Worm (Caenorhabditis elegans) whole organism, young adult: ENCODE measurements around the gene crm-1.

Experiments used
- B0019.2 ChIP-seq: fragments of 200-800 bp; sonication (Bioruptor generic); conservative IDR thresholded peaks from 2 replicates; pipeline ENCODE4 v1.3.6; 2022; ENCODE audit warnings: missing genetic modification reagents, missing genetic modification characterization, missing compliant biosample characterization
- B0336.3 ChIP-seq: fragments of 200-800 bp; sonication (Bioruptor generic); IDR thresholded peaks from 2 replicates; pipeline ENCODE4 v1.3.6; 2022; ENCODE audit warnings: missing genetic modification characterization, missing compliant biosample characterization
- C06A6.2 ChIP-seq: fragments of 200-800 bp; sonication (Bioruptor generic); conservative IDR thresholded peaks from 2 replicates; pipeline ENCODE4 v1.3.6; 2022; ENCODE audit warnings: missing genetic modification characterization, missing compliant biosample characterization
- F10E7.11 ChIP-seq: sonication (generic microtip); optimal IDR thresholded peaks from 2 replicates; lab custom pipeline; 2017; ENCODE audit warnings: mild to moderate bottlenecking, missing genetic modification characterization, moderate library complexity, missing compliant biosample characterization
- F23B12.7 ChIP-seq: sonication (generic microtip); optimal IDR thresholded peaks from 2 replicates; lab custom pipeline; 2017; ENCODE audit warnings: missing genetic modification characterization, mild to moderate bottlenecking, missing compliant biosample characterization, antibody characterized with exemption, moderate library complexity; ENCODE audit not compliant: insufficient read depth
- F33H1.4 ChIP-seq: fragments of 200-800 bp; sonication (Bioruptor generic); IDR thresholded peaks from 2 replicates; pipeline ENCODE4 v1.3.6; 2022; ENCODE audit warnings: missing genetic modification reagents, missing genetic modification characterization, missing compliant biosample characterization
- F37B4.10 ChIP-seq: fragments of 200-800 bp; sonication (Bioruptor generic); IDR thresholded peaks from 2 replicates; pipeline ENCODE4 v1.3.6; 2022; ENCODE audit warnings: missing genetic modification characterization, missing compliant biosample characterization
- K11D2.4 ChIP-seq: fragments of 200-800 bp; sonication (Bioruptor generic); IDR thresholded peaks from 2 replicates; pipeline ENCODE4 v1.3.6; 2022; ENCODE audit warnings: missing genetic modification reagents, missing genetic modification characterization, missing compliant biosample characterization
- Y67H2A.10 ChIP-seq: fragments of 200-800 bp; sonication (Bioruptor generic); conservative IDR thresholded peaks from 2 replicates; pipeline ENCODE4 v1.3.6; 2022; ENCODE audit warnings: missing genetic modification reagents, missing genetic modification characterization, missing compliant biosample characterization
- Y95B8A.8 ChIP-seq: fragments of 200-800 bp; sonication (Bioruptor generic); IDR thresholded peaks from 2 replicates; pipeline ENCODE4 v1.3.6; 2022; ENCODE audit warnings: missing genetic modification reagents, missing genetic modification characterization, missing compliant biosample characterization
- ZK185.1 ChIP-seq: sonication (generic microtip); optimal IDR thresholded peaks from 2 replicates; lab custom pipeline; 2016; ENCODE audit warnings: mild to moderate bottlenecking, missing genetic modification characterization, missing compliant biosample characterization; ENCODE audit not compliant: poor library complexity, severe bottlenecking
- akir-1 ChIP-seq: fragments of 200-800 bp; sonication (Bioruptor generic); optimal IDR thresholded peaks from 2 replicates; lab custom pipeline; 2018; ENCODE audit warnings: mild to moderate bottlenecking, missing genetic modification characterization, moderate library complexity, missing compliant biosample characterization
- ama-1 ChIP-seq, 3 experiments: fragments of 150-350 bp in 1 of 3; sonication (generic microtip) in 2 of 3; optimal IDR thresholded peaks; 2 replicates each; lab custom pipeline; 2014 to 2018; ENCODE audit warnings: missing biosample characterization in 2 of 3, missing genetic modification characterization in 2 of 3, missing genetic modification reagents in 2 of 3
- athp-1 ChIP-seq: sonication (generic microtip); optimal IDR thresholded peaks from 2 replicates; lab custom pipeline; 2017; ENCODE audit warnings: mild to moderate bottlenecking, missing genetic modification characterization, missing compliant biosample characterization
- attf-5 ChIP-seq: fragments of 200-800 bp; sonication (Bioruptor generic); optimal IDR thresholded peaks from 2 replicates; lab custom pipeline; 2018; ENCODE audit warnings: mild to moderate bottlenecking, missing genetic modification characterization, missing compliant biosample characterization
- attf-6 ChIP-seq: fragments of 200-800 bp; sonication (Bioruptor generic); IDR thresholded peaks from 2 replicates; pipeline ENCODE4 v1.3.6; 2022; ENCODE audit warnings: missing genetic modification reagents, missing genetic modification characterization, missing compliant biosample characterization
- cebp-1 ChIP-seq, 2 experiments: fragments of 200-800 bp in 1 of 2; sonication (Bioruptor generic) in 1 of 2; sonication (generic microtip) in 1 of 2; IDR thresholded peaks in 1 of 2; optimal IDR thresholded peaks in 1 of 2; 2 replicates each; pipeline versions ENCODE4 v1.3.6 to Lab custom; 2017 to 2022; ENCODE audit warnings: missing compliant biosample characterization in 2 of 2, missing genetic modification characterization in 2 of 2, mild to moderate bottlenecking in 1 of 2, missing genetic modification reagents in 1 of 2, moderate library complexity in 1 of 2
- cebp-2 ChIP-seq: fragments of 200-800 bp; sonication (Bioruptor generic); IDR thresholded peaks from 2 replicates; pipeline ENCODE4 v1.3.6; 2022; ENCODE audit warnings: missing genetic modification characterization, missing compliant biosample characterization
- dox-1 ChIP-seq: fragments of 200-800 bp; sonication (Bioruptor generic); IDR thresholded peaks from 2 replicates; pipeline ENCODE4 v1.3.6; 2022; ENCODE audit warnings: missing genetic modification reagents, missing genetic modification characterization, missing compliant biosample characterization
- egl-18 ChIP-seq: fragments of 200-800 bp; sonication (Bioruptor generic); IDR thresholded peaks from 2 replicates; pipeline ENCODE4 v1.3.6; 2022; ENCODE audit warnings: missing genetic modification reagents, missing genetic modification characterization, missing compliant biosample characterization
- egl-44 ChIP-seq: fragments of 200-800 bp; sonication (Bioruptor generic); IDR thresholded peaks from 2 replicates; pipeline ENCODE4 v1.3.6; 2022; ENCODE audit warnings: missing genetic modification reagents, missing genetic modification characterization, missing compliant biosample characterization
- hmg-1.2 ChIP-seq: fragments of 200-800 bp; sonication (Bioruptor generic); IDR thresholded peaks from 2 replicates; pipeline ENCODE4 v1.3.6; 2022; ENCODE audit warnings: missing genetic modification reagents, missing genetic modification characterization, missing compliant biosample characterization
- let-526 ChIP-seq: fragments of 200-800 bp; sonication (Bioruptor generic); IDR thresholded peaks from 2 replicates; pipeline ENCODE4 v1.3.6; 2022; ENCODE audit warnings: missing genetic modification reagents, missing genetic modification characterization, missing compliant biosample characterization
- lin-54 ChIP-seq: fragments of 200-800 bp; sonication (Bioruptor generic); optimal IDR thresholded peaks from 2 replicates; lab custom pipeline; 2018; ENCODE audit warnings: mild to moderate bottlenecking, missing genetic modification characterization, missing compliant biosample characterization
- lsl-1 ChIP-seq: fragments of 200-800 bp; sonication (Bioruptor generic); optimal IDR thresholded peaks from 2 replicates; lab custom pipeline; 2018; ENCODE audit warnings: mild to moderate bottlenecking, missing genetic modification characterization, moderate library complexity, missing compliant biosample characterization
- madf-3 ChIP-seq: fragments of 200-800 bp; sonication (Bioruptor generic); IDR thresholded peaks from 2 replicates; pipeline ENCODE4 v1.3.6; 2022; ENCODE audit warnings: missing genetic modification reagents, missing genetic modification characterization, missing compliant biosample characterization
- madf-6 ChIP-seq: fragments of 200-800 bp; sonication (Bioruptor generic); IDR thresholded peaks from 2 replicates; pipeline ENCODE4 v1.3.6; 2022; ENCODE audit warnings: missing genetic modification reagents, missing genetic modification characterization, missing compliant biosample characterization
- mcd-1 ChIP-seq: fragments of 200-800 bp; sonication (Bioruptor generic); IDR thresholded peaks from 2 replicates; pipeline ENCODE4 v1.3.6; 2022; ENCODE audit warnings: missing genetic modification reagents, missing genetic modification characterization, missing compliant biosample characterization
- nfya-1 ChIP-seq: sonication (generic microtip); optimal IDR thresholded peaks from 2 replicates; lab custom pipeline; 2017; ENCODE audit warnings: antibody characterized with exemption, missing compliant biosample characterization, missing genetic modification characterization, borderline replicate concordance; ENCODE audit not compliant: insufficient read depth
- nfya-2 ChIP-seq: fragments of 200-800 bp; sonication (Bioruptor generic); IDR thresholded peaks from 2 replicates; pipeline ENCODE4 v1.3.6; 2022; ENCODE audit warnings: missing genetic modification reagents, missing genetic modification characterization, missing compliant biosample characterization
- nhr-80 ChIP-seq: sonication (generic microtip); optimal IDR thresholded peaks from 2 replicates; lab custom pipeline; 2016; ENCODE audit warnings: missing genetic modification characterization, missing compliant biosample characterization
- pbrm-1 ChIP-seq: fragments of 200-800 bp; sonication (Bioruptor generic); IDR thresholded peaks from 2 replicates; pipeline ENCODE4 v1.3.6; 2022; ENCODE audit warnings: missing genetic modification reagents, missing genetic modification characterization, missing compliant biosample characterization
- rcor-1 ChIP-seq: fragments of 200-800 bp; sonication (Bioruptor generic); IDR thresholded peaks from 2 replicates; pipeline ENCODE4 v1.3.6; 2022; ENCODE audit warnings: missing genetic modification reagents, missing genetic modification characterization, missing compliant biosample characterization
- repo-1 ChIP-seq: sonication (generic microtip); optimal IDR thresholded peaks from 2 replicates; lab custom pipeline; 2017; ENCODE audit warnings: mild to moderate bottlenecking, missing genetic modification characterization, missing compliant biosample characterization
- sdz-38 ChIP-seq: sonication (generic microtip); optimal IDR thresholded peaks from 2 replicates; lab custom pipeline; 2016; ENCODE audit warnings: missing genotype, missing genetic modification characterization, missing compliant biosample characterization
- snpc-1.1 ChIP-seq: sonication (generic microtip); optimal IDR thresholded peaks from 2 replicates; lab custom pipeline; 2017; ENCODE audit warnings: missing genetic modification characterization, mild to moderate bottlenecking, missing compliant biosample characterization, antibody characterized with exemption, moderate library complexity, missing genotype, missing genetic modification reagents; ENCODE audit not compliant: insufficient read depth
- snpc-4 ChIP-seq, 5 experiments: fragments of 150-350 bp in 1 of 5; sonication (generic microtip) in 4 of 5; optimal IDR thresholded peaks; 2 replicates each; lab custom pipeline; 2014 to 2018; ENCODE audit warnings: missing genetic modification characterization in 5 of 5, missing biosample characterization in 3 of 5, antibody characterized with exemption in 2 of 5, mild to moderate bottlenecking in 2 of 5, missing compliant biosample characterization in 2 of 5, missing genotype in 2 of 5, moderate library complexity in 2 of 5, missing genetic modification reagents in 1 of 5
- tbx-9 ChIP-seq: sonication (generic microtip); optimal IDR thresholded peaks from 2 replicates; lab custom pipeline; 2016; ENCODE audit warnings: borderline replicate concordance, missing genetic modification characterization, inconsistent platforms, missing compliant biosample characterization
- unc-130 ChIP-seq: sonication (generic microtip); optimal IDR thresholded peaks from 2 replicates; lab custom pipeline; 2016; ENCODE audit warnings: missing genetic modification reagents, missing genetic modification characterization, missing compliant biosample characterization
- zfh-2 ChIP-seq: fragments of 200-800 bp; sonication (Bioruptor generic); conservative IDR thresholded peaks from 2 replicates; pipeline ENCODE4 v1.3.6; 2022; ENCODE audit warnings: missing genetic modification reagents, missing genetic modification characterization, missing compliant biosample characterization
- ztf-18 ChIP-seq: sonication (generic microtip); optimal IDR thresholded peaks from 2 replicates; lab custom pipeline; 2016; ENCODE audit warnings: missing genotype, mild to moderate bottlenecking, missing genetic modification characterization, missing compliant biosample characterization
- ztf-22 ChIP-seq: fragments of 200-800 bp; sonication (Bioruptor generic); optimal IDR thresholded peaks from 2 replicates; lab custom pipeline; 2018; ENCODE audit warnings: mild to moderate bottlenecking, missing genetic modification characterization, moderate library complexity, missing compliant biosample characterization

crm-1 gene

ce11 chrV:10338305-10338992 is 6.5 kb upstream of the crm-1 start, which contains the start of gene arx-2:
arx-2 (minus strand) TSS chrV:10338355.
- TF ChIP-seq snpc-4 (GFP tag; optimal IDR thresholded peaks at IDR 0.05; lab: Kevin White, UChicago) (no peak), snpc-4 (tag; optimal IDR thresholded peaks at IDR 0.05; lab: Kevin White, UChicago) (peak in 1 of 4 experiments; percentile 15), ZK185.1 (tag; lab: Kevin White, UChicago) (no peak), nfya-1 (tag; lab: Kevin White, UChicago) (no peak), attf-5 (no peak), tbx-9 (tag; lab: Kevin White, UChicago) (no peak), snpc-1.1 (tag; lab: Kevin White, UChicago) (peak; percentile 17), hmg-1.2 (GFP tag; lab: Robert Waterston, UW) (peak; percentile 43; the same call in 1 of the 2 replicates), F23B12.7 (tag; lab: Kevin White, UChicago) (peak; percentile 38), lsl-1 (GFP tag; lab: Kevin White, UChicago) (peak; percentile 5), mcd-1 (GFP tag; lab: Robert Waterston, UW) (peak; percentile 61), Y95B8A.8 (GFP tag; lab: Robert Waterston, UW) (no peak), nhr-80 (tag; lab: Kevin White, UChicago) (peak; percentile 7), F33H1.4 (GFP tag; lab: Robert Waterston, UW) (no peak), egl-44 (GFP tag; lab: Robert Waterston, UW) (no peak), zfh-2 (GFP tag; lab: Robert Waterston, UW) (no peak), ztf-18 (tag; lab: Kevin White, UChicago) (peak; percentile 43), lin-54 (GFP tag; lab: Kevin White, UChicago) (peak; percentile 32), F37B4.10 (GFP tag; lab: Robert Waterston, UW) (no peak), F10E7.11 (tag; lab: Kevin White, UChicago) (no peak)

DNA sequence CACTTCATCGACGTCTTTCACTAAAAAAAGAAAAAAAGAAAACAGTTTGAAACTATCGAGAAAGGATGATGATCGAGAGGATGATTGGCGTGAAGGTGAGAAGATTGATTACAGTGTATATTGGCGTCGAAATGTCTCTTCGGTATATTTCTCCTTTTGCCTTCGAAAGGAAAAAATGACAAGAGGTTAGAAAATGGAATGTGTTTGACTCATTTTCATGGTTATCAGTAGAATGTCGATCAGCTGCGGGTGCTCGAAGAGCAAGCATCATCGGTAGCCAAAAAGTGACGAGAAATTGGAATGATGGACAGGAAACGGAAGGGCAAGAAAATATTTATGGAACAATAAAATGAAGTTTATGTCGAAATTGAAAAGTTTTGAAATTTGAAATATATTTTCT is 1.9 kb upstream of the crm-1 start:
- TF ChIP-seq zfh-2 (GFP tag; lab: Robert Waterston, UW) (no peak), athp-1 (tag; lab: Kevin White, UChicago) (no peak), nfya-2 (GFP tag; lab: Robert Waterston, UW) (no peak), attf-6 (GFP tag; lab: Robert Waterston, UW) (no peak), mcd-1 (GFP tag; lab: Robert Waterston, UW) (no peak), unc-130 (GFP tag; lab: Kevin White, UChicago) (no peak), repo-1 (tag; lab: Kevin White, UChicago) (no peak), cebp-1 (GFP tag; IDR thresholded peaks at IDR 0.05; lab: Robert Waterston, UW) (no peak), cebp-1 (tag; optimal IDR thresholded peaks at IDR 0.05; lab: Kevin White, UChicago) (peak; percentile 57), rcor-1 (GFP tag; lab: Robert Waterston, UW) (no peak), Y95B8A.8 (GFP tag; lab: Robert Waterston, UW) (no peak), B0336.3 (GFP tag; lab: Robert Waterston, UW) (no peak), let-526 (GFP tag; lab: Robert Waterston, UW) (no peak), F33H1.4 (GFP tag; lab: Robert Waterston, UW) (no peak), ztf-22 (GFP tag; lab: Kevin White, UChicago) (peak; percentile 63), egl-44 (GFP tag; lab: Robert Waterston, UW) (0 out of 2 replicates have a peak, but pooled peaks have one; percentile 17), attf-5 (no peak), madf-6 (no peak), madf-3 (GFP tag; lab: Robert Waterston, UW) (no peak), nhr-80 (tag; lab: Kevin White, UChicago) (peak; percentile 97), cebp-2 (no peak), K11D2.4 (GFP tag; lab: Robert Waterston, UW) (no peak), C06A6.2 (GFP tag; lab: Robert Waterston, UW) (0 out of 2 replicates have a peak, but pooled peaks have one; percentile 11), Y67H2A.10 (no peak), dox-1 (peak; percentile 17; the same call in 1 of the 2 replicates), B0019.2 (GFP tag; lab: Robert Waterston, UW) (no peak), ama-1 (optimal IDR thresholded peaks at IDR 0.05; lab: Kevin White, UChicago) (no peak), ama-1 (GFP tag; optimal IDR thresholded peaks at IDR 0.05; lab: Kevin White, UChicago) (no peak), akir-1 (no peak), pbrm-1 (GFP tag; lab: Robert Waterston, UW) (no peak), snpc-1.1 (tag; lab: Kevin White, UChicago) (no peak), egl-18 (GFP tag; lab: Robert Waterston, UW) (no peak), sdz-38 (tag; lab: Kevin White, UChicago) (no peak)
